Worm (Caenorhabditis elegans) whole organism, midembryonic: Measurements from ENCODE around the gene F31D5.7.

Source experiments
- flt-1 ChIP-seq: fragments of 200-800 bp; sonication (Bioruptor generic); IDR thresholded peaks from 2 replicates; pipeline ENCODE4 v1.3.6; 2022; ENCODE audit warnings: missing genetic modification characterization, missing compliant biosample characterization
- med-1 ChIP-seq: sonication (generic microtip); optimal IDR thresholded peaks from 2 replicates; lab custom pipeline; 2017; ENCODE audit warnings: missing genetic modification characterization, mild to moderate bottlenecking, missing compliant biosample characterization, antibody characterized with exemption, missing genetic modification reagents; ENCODE audit not compliant: insufficient read depth
- ref-1 ChIP-seq: fragments of 200-800 bp; sonication (Bioruptor generic); conservative IDR thresholded peaks from 2 replicates; pipeline ENCODE4 v1.3.6; 2022; ENCODE audit warnings: missing genetic modification reagents, missing genetic modification characterization, missing compliant biosample characterization
- ztf-29 ChIP-seq: fragments of 200-800 bp; sonication (Bioruptor generic); IDR thresholded peaks from 2 replicates; pipeline ENCODE4 v1.3.6; 2022; ENCODE audit warnings: missing genetic modification reagents, missing genetic modification characterization, missing compliant biosample characterization

- TF ChIP-seq ztf-29 (GFP tag; lab: Robert Waterston, UW) (no peak), med-1 (GFP tag; lab: Kevin White, UChicago) (no peak), ref-1 (no peak), flt-1 (GFP tag; lab: Robert Waterston, UW) (no peak)
Measured at ce11 chrII:4238963-4239362, 27.8 kb downstream of the F31D5.7 start.
